Worm (Caenorhabditis elegans): ENCODE data around the gene C40H5.2.

DNA sequence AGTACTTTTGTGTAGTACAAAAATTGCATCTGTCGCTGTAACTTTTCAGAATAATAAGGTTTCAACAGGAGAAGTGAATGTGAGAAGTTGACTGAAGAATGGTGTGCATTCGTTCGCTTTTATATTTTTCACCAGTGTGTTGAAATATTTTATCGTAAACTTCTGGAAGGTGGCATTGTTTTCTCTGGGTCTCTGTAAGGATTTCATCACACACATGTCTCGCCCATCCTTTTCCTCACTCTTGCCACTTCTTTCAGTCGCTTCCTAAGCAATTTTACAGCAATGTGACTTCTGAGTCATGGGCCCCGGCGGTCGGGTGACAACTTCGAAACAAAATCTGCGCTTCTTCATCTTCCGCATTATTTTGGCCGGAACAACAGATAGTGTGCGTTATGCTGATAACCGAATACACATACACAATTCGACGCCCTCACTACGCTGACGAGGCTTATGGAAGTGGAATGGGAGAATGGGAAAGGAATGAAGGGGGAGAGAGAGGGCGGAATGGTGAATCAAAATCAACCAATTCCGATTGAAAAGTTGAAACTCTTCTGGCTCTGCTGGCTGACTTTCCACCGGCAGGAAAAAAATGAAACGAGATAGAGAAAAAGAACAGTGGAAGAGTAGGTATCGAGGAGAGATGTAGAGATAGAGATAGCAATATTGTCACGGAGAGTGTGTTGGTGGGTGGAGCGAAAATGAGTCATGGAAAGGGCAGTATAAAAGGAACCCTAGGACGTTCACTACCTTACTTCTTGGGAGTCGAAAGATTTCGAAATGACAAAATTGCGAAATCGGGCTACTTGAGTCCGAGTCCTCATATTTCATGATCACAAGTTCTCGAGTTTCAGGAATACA, 45.7 kb downstream of the C40H5.2 start:
- TF ChIP-seq tab-1 (GFP tag; IDR thresholded peaks at IDR 0.05) (no peak), T22C8.4 (GFP tag; IDR thresholded peaks at IDR 0.05) (no peak), flt-1 (GFP tag; IDR thresholded peaks at IDR 0.05) (no peak)
